Fruit fly (Drosophila melanogaster) Kc167 (cell line): ENCODE data around the gene SmydA-8.

Source experiments
- Myc ChIP-seq: fragments of >200 bp; optimal IDR thresholded peaks from 2 replicates; lab custom pipeline; 2017; ENCODE audit warnings: missing external identifiers
- Sin3A ChIP-seq: fragments of >200 bp; optimal IDR thresholded peaks from 2 replicates; lab custom pipeline; 2018; ENCODE audit warnings: missing external identifiers
- h ChIP-seq: fragments of >200 bp; optimal IDR thresholded peaks from 3 replicates; lab custom pipeline; 2018; ENCODE audit warnings: missing external identifiers
- insv ChIP-seq: fragments of >200 bp; optimal IDR thresholded peaks from 3 replicates; lab custom pipeline; 2018; ENCODE audit warnings: missing external identifiers
- psq ChIP-seq: fragments of >200 bp; optimal IDR thresholded peaks from 2 replicates; lab custom pipeline; 2017; ENCODE audit warnings: missing external identifiers
- ttk ChIP-seq: sonication (Bioruptor generic); optimal IDR thresholded peaks from 2 replicates; lab custom pipeline; 2017; ENCODE audit warnings: missing external identifiers

Gene SmydA-8

DNA sequence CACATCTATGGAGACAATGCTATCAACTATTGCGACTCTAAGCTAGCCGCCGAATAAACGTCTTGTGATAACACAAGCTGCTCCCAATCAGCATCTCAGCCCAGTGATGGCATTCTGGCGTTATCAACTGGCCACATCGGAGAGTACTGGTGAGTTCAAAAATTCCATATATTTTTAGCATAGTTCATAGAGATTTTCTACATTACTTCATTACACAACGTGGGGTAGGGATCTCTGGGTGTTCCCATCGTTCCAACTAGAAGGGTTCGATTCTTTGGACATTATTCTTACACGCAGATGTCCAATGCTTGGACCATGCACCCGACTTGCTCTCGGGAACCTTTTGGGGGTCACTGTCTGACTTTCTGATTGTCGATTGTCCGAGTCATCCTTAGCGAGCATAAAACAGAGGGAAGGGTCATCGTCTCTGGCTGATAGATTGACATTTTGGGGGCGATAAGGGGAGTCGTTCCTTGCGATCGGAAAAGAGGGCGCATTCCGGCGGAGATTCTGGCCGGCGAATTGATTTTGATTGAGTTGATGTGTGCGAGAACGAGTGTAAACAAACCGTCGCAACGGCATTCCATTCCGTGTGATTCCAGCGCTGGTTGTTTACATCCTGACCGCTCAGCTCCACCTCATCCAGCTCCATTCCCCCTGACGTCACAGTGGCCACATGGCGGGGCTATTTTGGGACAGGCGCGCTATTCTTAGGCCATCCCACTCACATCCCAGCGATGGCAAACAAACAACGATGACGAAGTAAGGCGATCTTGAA, 51.3 kb downstream of the SmydA-8 start, which contains the start of the genes Cyp4d1 and CG3630:
TSS of gene Cyp4d1 (minus strand) at position 51 of the 778 bp plus-strand sequence.
TSS of gene CG3630 (plus strand) at position 67 of the 778 bp plus-strand sequence.
- no peak for TF ChIP-seq insv
- TF ChIP-seq psq: no peak
- no peak for TF ChIP-seq ttk

dm6 chrX:2161020-2161419, 52.6 kb downstream of the SmydA-8 start:
- TF ChIP-seq Sin3A (lab: Kevin White, UChicago) (no peak), psq (no peak), insv (no peak), h (lab: Kevin White, UChicago) (no peak), Myc (lab: Kevin White, UChicago) (no peak), ttk (no peak)

DNA sequence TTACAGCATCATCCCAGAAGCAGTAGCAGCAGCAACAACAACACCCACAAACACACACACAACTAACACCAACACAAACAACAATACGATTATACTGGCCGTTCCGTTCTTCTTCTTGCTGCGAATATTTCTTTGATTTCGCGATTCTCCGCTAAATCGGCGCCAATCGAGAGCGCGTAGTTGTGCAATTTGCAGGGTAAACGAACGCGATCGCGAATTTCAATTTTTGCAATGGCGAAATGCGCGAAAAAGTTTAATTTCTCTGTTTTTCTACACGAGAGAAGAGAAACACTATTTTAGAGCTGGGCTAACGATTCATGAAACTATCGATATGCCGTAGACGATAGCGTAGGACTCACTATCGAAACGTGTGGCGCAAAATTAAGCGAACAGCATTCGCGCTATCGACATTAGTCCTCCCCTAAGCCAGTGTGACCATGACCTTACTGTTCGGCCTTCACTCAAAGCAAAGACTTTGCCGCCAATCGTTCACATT, 54.9 kb downstream of the SmydA-8 start, which contains the start of gene wapl:
TSS of gene wapl (minus strand) at position 316 of the 496 bp plus-strand sequence.
- TF ChIP-seq h (lab: Kevin White, UChicago) (no peak), insv (no peak), Myc (lab: Kevin White, UChicago) (no peak), Sin3A (lab: Kevin White, UChicago) (no peak), psq (no peak), ttk (no peak)

DNA sequence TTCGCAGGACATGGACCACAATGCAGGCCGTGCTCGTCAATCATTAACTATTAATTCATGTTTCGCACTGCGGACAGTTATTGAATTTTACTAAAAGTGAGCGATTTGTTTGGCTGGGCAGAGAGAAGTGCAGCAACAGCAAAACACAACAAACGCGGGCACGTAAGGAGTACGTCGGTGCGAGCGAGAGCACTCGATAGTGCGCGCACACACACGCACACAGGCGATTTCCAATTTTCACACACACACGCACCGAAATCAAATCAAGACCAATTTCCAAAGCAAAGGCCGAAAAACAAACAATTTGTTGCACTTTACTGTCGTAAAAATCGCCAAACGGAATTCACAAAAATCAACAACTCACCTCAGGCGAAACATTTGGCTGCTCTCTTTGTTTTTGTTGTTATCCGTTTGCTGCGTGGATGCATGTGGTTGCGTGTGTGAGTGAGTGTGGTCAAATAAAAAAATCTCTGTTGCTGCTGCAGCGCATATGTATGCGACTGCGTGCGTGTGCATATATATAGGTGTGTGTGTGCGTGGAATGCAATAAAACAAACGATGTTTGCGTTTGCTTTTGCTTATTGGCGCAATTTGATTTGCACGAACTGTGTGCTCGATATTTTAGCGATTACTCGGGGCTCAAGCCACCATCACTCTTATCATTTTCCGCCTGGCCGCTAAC, 55.5 kb downstream of the SmydA-8 start:
- TF ChIP-seq h (lab: Kevin White, UChicago) (no peak), insv (no peak), psq (no peak), Myc (lab: Kevin White, UChicago) (no peak), Sin3A (lab: Kevin White, UChicago) (no peak), ttk (no peak)

DNA sequence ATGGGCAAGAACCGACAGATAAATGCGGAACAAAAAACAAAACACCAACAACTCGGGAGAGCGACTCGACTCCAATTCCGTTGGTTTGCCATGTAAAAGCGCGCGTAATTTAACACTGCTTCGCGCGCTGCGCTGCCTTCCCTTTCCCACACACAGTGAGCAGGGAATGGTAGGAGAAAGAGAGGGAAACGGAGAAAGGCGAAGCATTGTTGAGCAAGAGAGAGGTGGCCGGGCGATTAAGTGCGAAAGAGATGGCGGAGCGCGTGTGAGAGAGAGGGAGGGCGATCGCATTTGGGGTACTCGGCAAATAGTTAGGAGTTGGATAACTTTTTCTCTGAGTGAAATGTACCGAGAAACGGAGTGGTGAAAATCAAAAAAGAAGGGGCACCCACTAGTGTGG, 57.7 kb downstream of the SmydA-8 start:
- TF ChIP-seq insv: peak; percentile 88
- TF ChIP-seq Sin3A (lab: Kevin White, UChicago): no peak
- TF ChIP-seq h (lab: Kevin White, UChicago): peak; percentile 74
- no peak for TF ChIP-seq ttk
- TF ChIP-seq psq: no peak
- no peak for TF ChIP-seq Myc (lab: Kevin White, UChicago)
